Fruit fly (Drosophila melanogaster) whole organism, embryonic: ENCODE results near the gene CG43779.
A peak's percentile ranks its signal among the peaks of the same experiment; 100 is the strongest.

Experiments
- Abd-B ChIP-seq: fragments of 200-800 bp; sonication (Bioruptor generic); optimal IDR thresholded peaks from 2 replicates; lab custom pipeline; 2018; ENCODE audit warnings: missing biosample characterization, mild to moderate bottlenecking, missing genetic modification characterization, moderate library complexity
- Asciz ChIP-seq: fragments of 200-800 bp; sonication (Bioruptor generic); optimal IDR thresholded peaks from 2 replicates; lab custom pipeline; 2017; ENCODE audit warnings: missing biosample characterization, mild to moderate bottlenecking, missing genetic modification characterization, missing genetic modification reagents
- Atf6 ChIP-seq: fragments of 200-800 bp; sonication (Bioruptor generic); IDR thresholded peaks from 2 replicates; pipeline ENCODE4 v1.3.6; 2022; ENCODE audit warnings: missing biosample characterization, missing genetic modification characterization
- Awh ChIP-seq: fragments of 200-800 bp; sonication (Bioruptor generic); IDR thresholded peaks from 2 replicates; pipeline ENCODE4, ENCODE4 v1.3.6; 2022; ENCODE audit warnings: missing biosample characterization, missing genetic modification characterization
- C15 ChIP-seq: fragments of 200-800 bp; sonication (Bioruptor generic); IDR thresholded peaks from 3 replicates; pipeline ENCODE4 v1.3.6; 2022; ENCODE audit warnings: missing biosample characterization, missing genetic modification characterization
- CG11456 ChIP-seq: fragments of 200-800 bp; sonication (Bioruptor generic); IDR thresholded peaks from 3 replicates; pipeline ENCODE4 v1.3.6; 2022; ENCODE audit warnings: missing biosample characterization, missing genetic modification characterization
- CG11696 ChIP-seq: fragments of 200-800 bp; sonication (Bioruptor generic); IDR thresholded peaks from 2 replicates; pipeline ENCODE4 v1.3.6; 2022; ENCODE audit warnings: missing biosample characterization, missing genetic modification characterization
- CG11723 ChIP-seq: fragments of 200-800 bp; sonication (Bioruptor generic); optimal IDR thresholded peaks from 2 replicates; lab custom pipeline; 2017; ENCODE audit warnings: missing biosample characterization, mild to moderate bottlenecking, missing genetic modification characterization
- CG13894 ChIP-seq: fragments of 200-800 bp; sonication (Bioruptor generic); optimal IDR thresholded peaks from 3 replicates; lab custom pipeline; 2018; ENCODE audit warnings: missing biosample characterization, mild to moderate bottlenecking, missing genetic modification characterization, moderate library complexity
- CG14014 ChIP-seq: fragments of 200-800 bp; sonication (Bioruptor generic); IDR thresholded peaks from 2 replicates; pipeline ENCODE4 v1.3.6; 2022; ENCODE audit warnings: missing biosample characterization, missing genetic modification characterization
- CG17802 ChIP-seq: fragments of 200-800 bp; sonication (Bioruptor generic); optimal IDR thresholded peaks from 2 replicates; lab custom pipeline; 2018; ENCODE audit warnings: missing biosample characterization, mild to moderate bottlenecking, missing genetic modification characterization, moderate library complexity
- CG31441 ChIP-seq: fragments of 200-800 bp; sonication (Bioruptor generic); IDR thresholded peaks from 2 replicates; pipeline ENCODE4 v1.3.6; 2022; ENCODE audit warnings: missing biosample characterization, missing genetic modification characterization
- CG33557 ChIP-seq: fragments of 200-800 bp; sonication (Bioruptor generic); optimal IDR thresholded peaks from 2 replicates; lab custom pipeline; 2019; ENCODE audit warnings: missing biosample characterization, mild to moderate bottlenecking, missing genetic modification characterization, moderate library complexity
- CG7839 ChIP-seq: fragments of 200-800 bp; sonication (Bioruptor generic); optimal IDR thresholded peaks from 3 replicates; lab custom pipeline; 2018; ENCODE audit warnings: missing biosample characterization, mild to moderate bottlenecking, missing genetic modification characterization, moderate library complexity
- CG8281 ChIP-seq: fragments of 200-800 bp; sonication (Bioruptor generic); optimal IDR thresholded peaks from 2 replicates; lab custom pipeline; 2018; ENCODE audit warnings: missing biosample characterization, mild to moderate bottlenecking, missing genetic modification characterization, moderate library complexity
- CG8388 ChIP-seq: fragments of 200-800 bp; sonication (Bioruptor generic); optimal IDR thresholded peaks from 2 replicates; lab custom pipeline; 2019; ENCODE audit warnings: missing biosample characterization, mild to moderate bottlenecking, missing genetic modification characterization, moderate library complexity
- CG9437 ChIP-seq: fragments of 200-800 bp; sonication (Bioruptor generic); optimal IDR thresholded peaks from 2 replicates; lab custom pipeline; 2018; ENCODE audit warnings: missing biosample characterization, mild to moderate bottlenecking, missing genetic modification characterization
- CTCF ChIP-seq: fragments of 200-800 bp; sonication (Bioruptor generic); optimal IDR thresholded peaks from 2 replicates; lab custom pipeline; 2017; ENCODE audit warnings: missing biosample characterization, mild to moderate bottlenecking, missing genetic modification characterization, moderate library complexity
- D ChIP-seq, 2 experiments: fragments of 200-800 bp in 1 of 2; fragments of >200 bp in 1 of 2; sonication (Bioruptor generic) in 1 of 2; optimal IDR thresholded peaks; 2 replicates in 1 of 2; 3 replicates in 1 of 2; lab custom pipeline; 2017; ENCODE audit warnings: mild to moderate bottlenecking in 1 of 2, missing biosample characterization in 1 of 2, missing genetic modification characterization in 1 of 2, missing genetic modification reagents in 1 of 2
- Dbx ChIP-seq: fragments of 200-800 bp; sonication (Bioruptor generic); IDR thresholded peaks from 3 replicates; pipeline ENCODE4 v1.3.6; 2022; ENCODE audit warnings: missing biosample characterization, missing genetic modification characterization
- Dek ChIP-seq: fragments of 200-800 bp; sonication (Bioruptor generic); optimal IDR thresholded peaks from 3 replicates; lab custom pipeline; 2019; ENCODE audit warnings: missing biosample characterization, mild to moderate bottlenecking, missing genetic modification characterization, moderate library complexity
- Doc3 ChIP-seq: fragments of 200-800 bp; sonication (Bioruptor generic); IDR thresholded peaks from 3 replicates; pipeline ENCODE4 v1.3.6; 2022; ENCODE audit warnings: missing biosample characterization, missing genetic modification characterization; ENCODE audit not compliant: partially characterized antibody
- Drgx ChIP-seq: fragments of 200-800 bp; sonication (Bioruptor generic); IDR thresholded peaks from 2 replicates; pipeline ENCODE4 v1.3.6; 2022; ENCODE audit warnings: missing biosample characterization, missing genetic modification characterization
- Gsc ChIP-seq: fragments of 200-800 bp; sonication (Bioruptor generic); IDR thresholded peaks from 2 replicates; pipeline ENCODE4 v1.3.6; 2022; ENCODE audit warnings: missing biosample characterization, missing genetic modification characterization
- Med ChIP-seq: fragments of 200-800 bp; sonication (Bioruptor generic); peaks from one replicate; lab custom pipeline; 2016; ENCODE audit warnings: missing biosample characterization, missing genetic modification characterization, mild to moderate bottlenecking, inconsistent platforms, moderate library complexity
- Mes4 ChIP-seq: fragments of 200-800 bp; sonication (Bioruptor generic); optimal IDR thresholded peaks from 2 replicates; lab custom pipeline; 2016; ENCODE audit warnings: missing biosample characterization, missing genetic modification characterization
- NFAT ChIP-seq: fragments of 200-800 bp; sonication (Bioruptor generic); IDR thresholded peaks from 2 replicates; pipeline ENCODE4 v1.3.6; 2022; ENCODE audit warnings: missing biosample characterization, missing genetic modification characterization
- Nf-YA ChIP-seq: fragments of 200-800 bp; sonication (Bioruptor generic); IDR thresholded peaks from 2 replicates; pipeline ENCODE4 v1.3.6; 2022; ENCODE audit warnings: missing biosample characterization, missing genetic modification characterization
- Sry-δ ChIP-seq: fragments of 200-800 bp; sonication (Bioruptor generic); optimal IDR thresholded peaks from 2 replicates; lab custom pipeline; 2016; ENCODE audit warnings: missing biosample characterization, missing genetic modification characterization
- TFAM ChIP-seq: fragments of 200-800 bp; sonication (Bioruptor generic); optimal IDR thresholded peaks from 2 replicates; lab custom pipeline; 2017; ENCODE audit warnings: missing biosample characterization, missing genetic modification characterization, inconsistent platforms
- YL-1 ChIP-seq: fragments of 200-800 bp; sonication (Bioruptor generic); optimal IDR thresholded peaks from 3 replicates; lab custom pipeline; 2017; ENCODE audit warnings: missing biosample characterization, mild to moderate bottlenecking, missing genetic modification characterization
- bbx ChIP-seq: fragments of 200-800 bp; sonication (Bioruptor generic); IDR thresholded peaks from 2 replicates; pipeline ENCODE4 v1.3.6; 2022; ENCODE audit warnings: missing biosample characterization, missing genetic modification characterization; ENCODE audit not compliant: partially characterized antibody
- bsh ChIP-seq, 2 experiments: fragments of 200-800 bp; sonication (Bioruptor generic); optimal IDR thresholded peaks; 2 replicates each; lab custom pipeline; 2017 to 2018; ENCODE audit warnings: mild to moderate bottlenecking in 2 of 2, missing biosample characterization in 2 of 2, missing genetic modification characterization in 2 of 2, moderate library complexity in 1 of 2
- chm ChIP-seq: fragments of 200-800 bp; sonication (Bioruptor generic); IDR thresholded peaks from 2 replicates; pipeline ENCODE4 v1.3.6; 2022; ENCODE audit warnings: missing biosample characterization, missing genetic modification characterization
- fd102C ChIP-seq: fragments of 200-800 bp; sonication (Bioruptor generic); optimal IDR thresholded peaks from 2 replicates; lab custom pipeline; 2018; ENCODE audit warnings: missing biosample characterization, mild to moderate bottlenecking, missing genetic modification characterization, moderate library complexity
- fd3F ChIP-seq: fragments of 200-800 bp; sonication (Bioruptor generic); optimal IDR thresholded peaks from 2 replicates; lab custom pipeline; 2018; ENCODE audit warnings: missing biosample characterization, mild to moderate bottlenecking, missing genetic modification characterization, moderate library complexity
- fd64A ChIP-seq: fragments of 200-800 bp; sonication (Bioruptor generic); optimal IDR thresholded peaks from 3 replicates; lab custom pipeline; 2018; ENCODE audit warnings: missing biosample characterization, mild to moderate bottlenecking, missing genetic modification characterization
- ftz-f1 ChIP-seq: fragments of 200-800 bp; sonication (Bioruptor generic); optimal IDR thresholded peaks from 2 replicates; lab custom pipeline; 2016; ENCODE audit warnings: missing biosample characterization, missing genetic modification characterization
- gsb ChIP-seq: fragments of 200-800 bp; sonication (Bioruptor generic); IDR thresholded peaks from 2 replicates; pipeline ENCODE4 v1.3.6; 2022; ENCODE audit warnings: missing biosample characterization, missing genetic modification characterization
- ken ChIP-seq: fragments of 200-800 bp; sonication (Bioruptor generic); IDR thresholded peaks from 3 replicates; pipeline ENCODE4 v1.3.6; 2022; ENCODE audit warnings: missing biosample characterization, missing genetic modification characterization
- lab ChIP-seq: fragments of 200-800 bp; sonication (Bioruptor generic); optimal IDR thresholded peaks from 3 replicates; lab custom pipeline; 2017; ENCODE audit warnings: missing biosample characterization, missing genetic modification characterization, mild to moderate bottlenecking, moderate library complexity, missing genetic modification reagents
- luna ChIP-seq: fragments of 200-800 bp; sonication (Bioruptor generic); optimal IDR thresholded peaks from 2 replicates; lab custom pipeline; 2016; ENCODE audit warnings: missing biosample characterization, missing genetic modification characterization
- pfk ChIP-seq: fragments of 200-800 bp; sonication (Bioruptor generic); optimal IDR thresholded peaks from 2 replicates; lab custom pipeline; 2018; ENCODE audit warnings: missing biosample characterization, mild to moderate bottlenecking, missing genetic modification characterization, moderate library complexity
- rib ChIP-seq: fragments of 200-800 bp; sonication (Bioruptor generic); IDR thresholded peaks from 2 replicates; pipeline ENCODE4 v1.3.6; 2022; ENCODE audit warnings: missing biosample characterization, missing genetic modification characterization
- sd ChIP-seq: fragments of 200-800 bp; sonication (Bioruptor generic); optimal IDR thresholded peaks from 3 replicates; lab custom pipeline; 2018; ENCODE audit warnings: missing biosample characterization, mild to moderate bottlenecking, missing genetic modification characterization, moderate library complexity
- sens-2 ChIP-seq: fragments of 200-800 bp; sonication (Bioruptor generic); IDR thresholded peaks from 2 replicates; pipeline ENCODE4 v1.3.6; 2022; ENCODE audit warnings: missing biosample characterization, missing genetic modification characterization
- slou ChIP-seq: fragments of 200-800 bp; sonication (Bioruptor generic); optimal IDR thresholded peaks from 3 replicates; lab custom pipeline; 2016; ENCODE audit warnings: missing biosample characterization, missing genetic modification characterization
- sqz ChIP-seq: fragments of 200-800 bp; sonication (Bioruptor generic); optimal IDR thresholded peaks from 3 replicates; lab custom pipeline; 2018; ENCODE audit warnings: missing biosample characterization, mild to moderate bottlenecking, missing genetic modification characterization
- tap ChIP-seq: fragments of 200-800 bp; optimal IDR thresholded peaks from 3 replicates; lab custom pipeline; 2019; ENCODE audit warnings: missing biosample characterization, mild to moderate bottlenecking, missing genetic modification characterization, moderate library complexity
- unpg ChIP-seq: fragments of 200-800 bp; sonication (Bioruptor generic); optimal IDR thresholded peaks from 3 replicates; lab custom pipeline; 2018; ENCODE audit warnings: missing biosample characterization, mild to moderate bottlenecking, missing genetic modification characterization, moderate library complexity
- zfh2 ChIP-seq: fragments of 200-800 bp; sonication (Bioruptor generic); optimal IDR thresholded peaks from 2 replicates; lab custom pipeline; 2016; ENCODE audit warnings: missing biosample characterization, missing genetic modification characterization

Gene CG43779

dm6 chr2L:13349237-13349902, 42.8 kb upstream of the CG43779 start (continued):
- TF ChIP-seq Doc3 (GFP tag; lab: Robert Waterston, UW) (no peak), CG11723 (no peak), Mes4 (GFP tag; lab: Kevin White, UChicago) (no peak), C15 (GFP tag; lab: Robert Waterston, UW) (no peak), CG11456 (GFP tag; lab: Robert Waterston, UW) (no peak), D (optimal IDR thresholded peaks at IDR 0.05; lab: Kevin White, UChicago) (no peak), D (GFP tag; optimal IDR thresholded peaks at IDR 0.05; lab: Kevin White, UChicago) (no peak), Drgx (GFP tag; lab: Robert Waterston, UW) (no peak), CG11696 (GFP tag; lab: Robert Waterston, UW) (no peak), sd (tag; lab: Kevin White, UChicago) (no peak), ftz-f1 (GFP tag; lab: Kevin White, UChicago) (no peak), chm (no peak), CG31441 (GFP tag; lab: Robert Waterston, UW) (no peak), Dek (tag; lab: Kevin White, UChicago) (no peak), unpg (no peak), tap (tag; lab: Kevin White, UChicago) (peak; percentile 36), Nf-YA (GFP tag; lab: Robert Waterston, UW) (no peak), TFAM (GFP tag; lab: Kevin White, UChicago) (no peak), luna (GFP tag; lab: Kevin White, UChicago) (no peak), Dbx (GFP tag; lab: Robert Waterston, UW) (no peak), slou (no peak), rib (no peak), Med (GFP tag; lab: Kevin White, UChicago) (no peak), CG33557 (no peak), CG13894 (tag; lab: Kevin White, UChicago) (no peak), Asciz (GFP tag; lab: Kevin White, UChicago) (peak; percentile 35), NFAT (GFP tag; lab: Robert Waterston, UW) (no peak), Awh (0 out of 2 replicates have a peak, but pooled peaks have one; percentile 17), CG7839 (tag; lab: Kevin White, UChicago) (no peak), ken (GFP tag; lab: Robert Waterston, UW) (no peak), zfh2 (GFP tag; lab: Kevin White, UChicago) (no peak), CG17802 (tag; lab: Kevin White, UChicago) (no peak), Sry-δ (no peak), CG8281 (no peak), Atf6 (GFP tag; lab: Robert Waterston, UW) (no peak), pfk (no peak), YL-1 (GFP tag; lab: Kevin White, UChicago) (no peak), fd3F (no peak), lab (no peak), sens-2 (GFP tag; lab: Robert Waterston, UW) (no peak), fd64A (peak; percentile 29), CG14014 (no peak), fd102C (GFP tag; lab: Kevin White, UChicago) (no peak), sqz (no peak), bsh (GFP tag; optimal IDR thresholded peaks at IDR 0.05; lab: Kevin White, UChicago) (no peak), gsb (no peak), bbx (GFP tag; lab: Robert Waterston, UW) (no peak), CG8388 (GFP tag; lab: Kevin White, UChicago) (no peak), CTCF (GFP tag; lab: Kevin White, UChicago) (peak; percentile 47), Gsc (no peak), Abd-B (GFP tag; lab: Kevin White, UChicago) (no peak), CG9437 (GFP tag; lab: Kevin White, UChicago) (peak; percentile 1)
